Fruit fly (Drosophila melanogaster) whole organism, embryonic: ENCODE data around the gene RpL28.

Source experiments
- Ada2b ChIP-seq: fragments of 200-800 bp; sonication (Bioruptor generic); IDR thresholded peaks from 2 replicates; pipeline ENCODE4 v1.3.6; 2022; ENCODE audit warnings: missing biosample characterization, missing genetic modification characterization
- CG11695 ChIP-seq: fragments of 200-800 bp; sonication (Bioruptor generic); IDR thresholded peaks from 3 replicates; pipeline ENCODE4 v1.3.6; 2022; ENCODE audit warnings: missing biosample characterization, missing genetic modification characterization
- CG12071 ChIP-seq: fragments of 200-800 bp; sonication (Bioruptor generic); optimal IDR thresholded peaks from 3 replicates; lab custom pipeline; 2018; ENCODE audit warnings: missing biosample characterization, mild to moderate bottlenecking, missing genetic modification characterization
- CG12659 ChIP-seq: fragments of 200-800 bp; sonication (Bioruptor generic); optimal IDR thresholded peaks from 3 replicates; lab custom pipeline; 2017; ENCODE audit warnings: mild to moderate bottlenecking, missing biosample characterization, missing genetic modification reagents, missing genetic modification characterization
- CG13775 ChIP-seq: fragments of 200-800 bp; sonication (Bioruptor generic); optimal IDR thresholded peaks from 3 replicates; lab custom pipeline; 2017; ENCODE audit warnings: missing biosample characterization, mild to moderate bottlenecking, missing genetic modification characterization
- CG13894 ChIP-seq: fragments of 200-800 bp; sonication (Bioruptor generic); optimal IDR thresholded peaks from 3 replicates; lab custom pipeline; 2018; ENCODE audit warnings: missing biosample characterization, mild to moderate bottlenecking, missing genetic modification characterization, moderate library complexity
- CG14050 ChIP-seq: fragments of 200-800 bp; sonication (Bioruptor generic); IDR thresholded peaks from 3 replicates; pipeline ENCODE4 v1.3.6; 2022; ENCODE audit warnings: missing biosample characterization, missing genetic modification characterization
- CG14710 ChIP-seq: fragments of 200-800 bp; sonication (Bioruptor generic); optimal IDR thresholded peaks from 3 replicates; lab custom pipeline; 2019; ENCODE audit warnings: missing biosample characterization, mild to moderate bottlenecking, missing genetic modification characterization, moderate library complexity
- CG2120 ChIP-seq: fragments of 200-800 bp; sonication (Bioruptor generic); optimal IDR thresholded peaks from 3 replicates; lab custom pipeline; 2016; ENCODE audit warnings: missing biosample characterization, missing genetic modification characterization
- CG2202 ChIP-seq: fragments of 200-800 bp; sonication (Bioruptor generic); optimal IDR thresholded peaks from 2 replicates; lab custom pipeline; 2018; ENCODE audit warnings: missing biosample characterization, mild to moderate bottlenecking, missing genetic modification characterization
- CG31441 ChIP-seq: fragments of 200-800 bp; sonication (Bioruptor generic); IDR thresholded peaks from 2 replicates; pipeline ENCODE4 v1.3.6; 2022; ENCODE audit warnings: missing biosample characterization, missing genetic modification characterization
- CG3281 ChIP-seq: fragments of 200-800 bp; sonication (Bioruptor generic); optimal IDR thresholded peaks from 3 replicates; lab custom pipeline; 2017; ENCODE audit warnings: missing biosample characterization, mild to moderate bottlenecking, missing genetic modification characterization
- CG6254 ChIP-seq: fragments of 200-800 bp; sonication (Bioruptor generic); optimal IDR thresholded peaks from 3 replicates; lab custom pipeline; 2017; ENCODE audit warnings: mild to moderate bottlenecking, missing biosample characterization, missing genetic modification reagents, missing genetic modification characterization
- CG6683 ChIP-seq: fragments of 200-800 bp; sonication (Bioruptor generic); optimal IDR thresholded peaks from 2 replicates; lab custom pipeline; 2017; ENCODE audit warnings: missing biosample characterization, mild to moderate bottlenecking, missing genetic modification characterization, missing genetic modification reagents
- CG7839 ChIP-seq: fragments of 200-800 bp; sonication (Bioruptor generic); optimal IDR thresholded peaks from 3 replicates; lab custom pipeline; 2018; ENCODE audit warnings: missing biosample characterization, mild to moderate bottlenecking, missing genetic modification characterization, moderate library complexity
- CG7987 ChIP-seq: fragments of 200-800 bp; sonication (Bioruptor generic); optimal IDR thresholded peaks from 2 replicates; lab custom pipeline; 2018; ENCODE audit warnings: missing biosample characterization, mild to moderate bottlenecking, missing genetic modification characterization, moderate library complexity
- CG8388 ChIP-seq: fragments of 200-800 bp; sonication (Bioruptor generic); optimal IDR thresholded peaks from 2 replicates; lab custom pipeline; 2019; ENCODE audit warnings: missing biosample characterization, mild to moderate bottlenecking, missing genetic modification characterization, moderate library complexity
- CG9609 ChIP-seq: fragments of 200-800 bp; sonication (Bioruptor generic); optimal IDR thresholded peaks from 3 replicates; lab custom pipeline; 2016; ENCODE audit warnings: missing biosample characterization, missing genetic modification characterization
- CTCF ChIP-seq: fragments of 200-800 bp; sonication (Bioruptor generic); optimal IDR thresholded peaks from 2 replicates; lab custom pipeline; 2017; ENCODE audit warnings: missing biosample characterization, mild to moderate bottlenecking, missing genetic modification characterization, moderate library complexity
- Dp ChIP-seq: fragments of 200-800 bp; sonication (Bioruptor generic); optimal IDR thresholded peaks from 2 replicates; lab custom pipeline; 2018; ENCODE audit warnings: missing biosample characterization, mild to moderate bottlenecking, missing genetic modification characterization, moderate library complexity
- Gsc ChIP-seq: fragments of 200-800 bp; sonication (Bioruptor generic); IDR thresholded peaks from 2 replicates; pipeline ENCODE4 v1.3.6; 2022; ENCODE audit warnings: missing biosample characterization, missing genetic modification characterization
- HmgD ChIP-seq: fragments of 200-800 bp; sonication (Bioruptor generic); optimal IDR thresholded peaks from 3 replicates; lab custom pipeline; 2016; ENCODE audit warnings: missing biosample characterization, missing genetic modification characterization
- Hr51 ChIP-seq, 2 experiments: fragments of 200-800 bp; sonication (Bioruptor generic); optimal IDR thresholded peaks; 2 replicates in 1 of 2; 3 replicates in 1 of 2; lab custom pipeline; 2016 to 2018; ENCODE audit warnings: missing biosample characterization in 2 of 2, missing genetic modification characterization in 2 of 2, mild to moderate bottlenecking in 1 of 2, moderate library complexity in 1 of 2
- Jarid2 ChIP-seq: fragments of 200-800 bp; sonication (Bioruptor generic); optimal IDR thresholded peaks from 3 replicates; lab custom pipeline; 2017; ENCODE audit warnings: mild to moderate bottlenecking, missing biosample characterization, missing genetic modification reagents, missing genetic modification characterization
- Nf-YB ChIP-seq: fragments of 200-800 bp; sonication (Bioruptor generic); optimal IDR thresholded peaks from 3 replicates; lab custom pipeline; 2019; ENCODE audit warnings: missing biosample characterization, mild to moderate bottlenecking, missing genetic modification characterization, moderate library complexity
- NfI ChIP-seq: fragments of 200-800 bp; sonication (Bioruptor generic); optimal IDR thresholded peaks from 3 replicates; lab custom pipeline; 2018; ENCODE audit warnings: missing biosample characterization, mild to moderate bottlenecking, missing genetic modification characterization, moderate library complexity
- Optix ChIP-seq: fragments of 200-800 bp; sonication (Bioruptor generic); IDR thresholded peaks from 3 replicates; pipeline ENCODE4 v1.3.6; 2022; ENCODE audit warnings: missing biosample characterization, missing genetic modification characterization
- Six4 ChIP-seq: fragments of 200-800 bp; sonication (Bioruptor generic); optimal IDR thresholded peaks from 2 replicates; lab custom pipeline; 2016; ENCODE audit warnings: missing biosample characterization, missing genetic modification characterization
- Sry-δ ChIP-seq: fragments of 200-800 bp; sonication (Bioruptor generic); optimal IDR thresholded peaks from 2 replicates; lab custom pipeline; 2016; ENCODE audit warnings: missing biosample characterization, missing genetic modification characterization
- crol ChIP-seq: fragments of 200-800 bp; sonication (Bioruptor generic); IDR thresholded peaks from 2 replicates; pipeline ENCODE4 v1.3.6; 2022; ENCODE audit warnings: missing biosample characterization, missing genetic modification characterization
- da ChIP-seq: fragments of 200-800 bp; sonication (Bioruptor generic); optimal IDR thresholded peaks from 2 replicates; lab custom pipeline; 2016; ENCODE audit warnings: missing biosample characterization, missing genetic modification characterization
- dati ChIP-seq: fragments of 200-800 bp; sonication (Bioruptor generic); IDR thresholded peaks from 2 replicates; pipeline ENCODE4 v1.3.6; 2022; ENCODE audit warnings: missing biosample characterization, missing genetic modification characterization
- en ChIP-seq: fragments of 200-800 bp; sonication (Bioruptor generic); optimal IDR thresholded peaks from 2 replicates; lab custom pipeline; 2016; ENCODE audit warnings: missing biosample characterization, missing genetic modification characterization
- fd102C ChIP-seq: fragments of 200-800 bp; sonication (Bioruptor generic); optimal IDR thresholded peaks from 2 replicates; lab custom pipeline; 2018; ENCODE audit warnings: missing biosample characterization, mild to moderate bottlenecking, missing genetic modification characterization, moderate library complexity
- grau ChIP-seq: fragments of 200-800 bp; optimal IDR thresholded peaks from 3 replicates; lab custom pipeline; 2019; ENCODE audit warnings: missing biosample characterization, mild to moderate bottlenecking, missing genetic modification characterization, moderate library complexity
- gro ChIP-seq: fragments of 200-800 bp; sonication (Bioruptor generic); optimal IDR thresholded peaks from 2 replicates; lab custom pipeline; 2016; ENCODE audit warnings: missing biosample characterization, missing genetic modification characterization
- h ChIP-seq: fragments of >200 bp; optimal IDR thresholded peaks from 2 replicates; lab custom pipeline; 2017
- hkb ChIP-seq, 2 experiments: fragments of 200-800 bp in 1 of 2; fragments of >200 bp in 1 of 2; sonication (Bioruptor generic) in 1 of 2; IDR thresholded peaks in 1 of 2; optimal IDR thresholded peaks in 1 of 2; 2 replicates each; pipeline versions ENCODE4 v1.3.6 to Lab custom; 2017 to 2022; ENCODE audit warnings: missing biosample characterization in 1 of 2, missing genetic modification characterization in 1 of 2
- nerfin-1 ChIP-seq: fragments of 200-800 bp; sonication (Bioruptor generic); optimal IDR thresholded peaks from 3 replicates; lab custom pipeline; 2019; ENCODE audit warnings: missing biosample characterization, mild to moderate bottlenecking, missing genetic modification characterization, moderate library complexity
- pros ChIP-seq: fragments of 200-800 bp; sonication (Bioruptor generic); optimal IDR thresholded peaks from 3 replicates; lab custom pipeline; 2019; ENCODE audit warnings: missing biosample characterization, mild to moderate bottlenecking, missing genetic modification characterization, moderate library complexity
- repo ChIP-seq: fragments of 200-800 bp; sonication (Bioruptor generic); optimal IDR thresholded peaks from 2 replicates; lab custom pipeline; 2016; ENCODE audit warnings: missing biosample characterization, missing genetic modification characterization
- scrt ChIP-seq: fragments of 200-800 bp; sonication (Bioruptor generic); optimal IDR thresholded peaks from 2 replicates; lab custom pipeline; 2018; ENCODE audit warnings: missing biosample characterization, mild to moderate bottlenecking, missing genetic modification characterization, moderate library complexity
- sens-2 ChIP-seq: fragments of 200-800 bp; sonication (Bioruptor generic); IDR thresholded peaks from 2 replicates; pipeline ENCODE4 v1.3.6; 2022; ENCODE audit warnings: missing biosample characterization, missing genetic modification characterization
- sisA ChIP-seq: fragments of 200-800 bp; sonication (Bioruptor generic); IDR thresholded peaks from 2 replicates; pipeline ENCODE4 v1.3.6; 2022; ENCODE audit warnings: missing biosample characterization, missing genetic modification characterization
- stc ChIP-seq: fragments of 200-800 bp; sonication (Bioruptor generic); IDR thresholded peaks from 2 replicates; pipeline ENCODE4 v1.3.6; 2022; ENCODE audit warnings: missing biosample characterization, missing genetic modification characterization
- trem ChIP-seq: fragments of 200-800 bp; optimal IDR thresholded peaks from 3 replicates; lab custom pipeline; 2019; ENCODE audit warnings: missing biosample characterization, mild to moderate bottlenecking, missing genetic modification characterization, moderate library complexity
- unc-4 ChIP-seq: fragments of 200-800 bp; sonication (Bioruptor generic); IDR thresholded peaks from 2 replicates; pipeline ENCODE4 v1.3.6; 2022; ENCODE audit warnings: missing biosample characterization, missing genetic modification characterization; ENCODE audit not compliant: partially characterized antibody
- usp ChIP-seq: fragments of >200 bp; optimal IDR thresholded peaks from 2 replicates; lab custom pipeline; 2017; ENCODE audit warnings: missing biosample characterization, missing genetic modification characterization

RpL28 gene

DNA sequence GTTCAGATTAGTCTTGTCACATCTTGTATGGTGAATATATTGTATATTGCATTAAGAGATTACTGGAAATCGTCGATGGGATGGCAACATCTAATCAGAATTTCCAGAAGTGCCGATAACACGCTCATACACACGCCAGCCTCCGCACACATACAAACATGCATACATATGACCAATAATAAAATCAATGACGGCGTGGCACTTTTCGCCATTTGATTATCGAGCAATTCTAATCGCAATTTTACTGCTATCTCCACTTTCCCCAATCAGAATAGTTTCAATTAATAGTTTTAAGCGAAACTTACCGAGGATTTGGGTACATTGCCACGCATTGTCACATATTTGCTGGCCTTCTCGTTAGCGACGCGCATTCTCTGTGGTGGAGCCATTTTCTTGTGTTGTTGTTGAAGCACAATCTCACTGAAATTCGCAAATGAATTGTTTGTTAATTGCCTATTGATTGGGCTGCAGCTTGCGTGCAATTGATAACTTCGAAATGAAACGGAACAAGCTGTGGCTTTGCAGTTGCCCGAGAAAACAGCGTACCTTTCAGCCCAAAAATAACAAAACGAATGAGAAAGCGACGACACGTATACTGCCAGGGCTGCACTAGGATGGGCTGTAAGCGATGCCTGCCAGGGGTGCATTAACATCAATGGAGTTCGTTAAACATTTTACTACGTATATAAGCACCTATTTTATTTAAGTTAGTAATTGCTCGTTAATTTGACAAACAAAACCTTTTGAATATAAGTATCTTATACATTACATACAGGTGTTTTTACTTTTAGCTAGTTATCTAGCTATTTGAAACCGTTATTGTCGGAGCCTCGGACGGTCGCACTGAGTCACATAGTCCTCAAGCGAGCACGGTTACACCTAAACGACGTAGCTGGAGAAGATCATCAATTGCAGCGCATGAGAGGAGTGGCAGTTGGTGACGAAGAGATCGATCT lies 24.0 kb downstream of the RpL28 start, which contains the start of the genes CG32276 and gry (continued):
- TF ChIP-seq CG12071 (GFP tag; lab: Kevin White, UChicago) (no peak), repo (peak; percentile 57), scrt (GFP tag; lab: Kevin White, UChicago) (peak; percentile 76), grau (tag; lab: Kevin White, UChicago) (no peak), en (GFP tag; lab: Kevin White, UChicago) (peak; percentile 53), nerfin-1 (tag; lab: Kevin White, UChicago) (peak; percentile 53), crol (GFP tag; lab: Robert Waterston, UW) (no peak), Jarid2 (GFP tag; lab: Kevin White, UChicago) (peak; percentile 50), CG2202 (peak; percentile 56), usp (GFP tag; lab: Kevin White, UChicago) (no peak), gro (no peak), h (no peak), CG7987 (GFP tag; lab: Kevin White, UChicago) (peak; percentile 74), sisA (GFP tag; lab: Robert Waterston, UW) (peak; percentile 62; the same call in 1 of the 2 replicates), CG7839 (tag; lab: Kevin White, UChicago) (no peak), NfI (peak; percentile 73), stc (peak; percentile 62), Nf-YB (GFP tag; lab: Kevin White, UChicago) (peak; percentile 42), Gsc (GFP tag; lab: Robert Waterston, UW) (no peak), Sry-δ (peak; percentile 77), CG6254 (GFP tag; lab: Kevin White, UChicago) (no peak), unc-4 (GFP tag; lab: Robert Waterston, UW) (no peak), Dp (GFP tag; lab: Kevin White, UChicago) (peak; percentile 22), Ada2b (peak; percentile 72), CG2120 (GFP tag; lab: Kevin White, UChicago) (peak; percentile 90), Optix (GFP tag; lab: Robert Waterston, UW) (peak; percentile 60; the same call in 2 of the 3 replicates), da (GFP tag; lab: Kevin White, UChicago) (peak; percentile 43), dati (GFP tag; lab: Robert Waterston, UW) (peak; percentile 48; the same call in 1 of the 2 replicates), CG12659 (GFP tag; lab: Kevin White, UChicago) (peak; percentile 89), pros (GFP tag; lab: Kevin White, UChicago) (no peak), sens-2 (GFP tag; lab: Robert Waterston, UW) (peak; percentile 55; the same call in 1 of the 2 replicates), HmgD (peak; percentile 65), fd102C (GFP tag; lab: Kevin White, UChicago) (peak; percentile 18), CG3281 (GFP tag; lab: Kevin White, UChicago) (peak; percentile 83), CG6683 (GFP tag; lab: Kevin White, UChicago) (peak; percentile 41), CG13894 (tag; lab: Kevin White, UChicago) (no peak), CG13775 (GFP tag; lab: Kevin White, UChicago) (peak; percentile 80), CTCF (GFP tag; lab: Kevin White, UChicago) (no peak), Hr51 (GFP tag; optimal IDR thresholded peaks at IDR 0.05; lab: Kevin White, UChicago) (peak in 1 of 2 experiments; percentile 78), trem (tag; lab: Kevin White, UChicago) (peak; percentile 91), CG14710 (tag; lab: Kevin White, UChicago) (peak; percentile 91), CG11695 (GFP tag; lab: Robert Waterston, UW) (peak; percentile 73), CG14050 (GFP tag; lab: Robert Waterston, UW) (peak; percentile 23; the same call in 1 of the 3 replicates), CG9609 (GFP tag; lab: Kevin White, UChicago) (peak; percentile 82), CG31441 (GFP tag; lab: Robert Waterston, UW) (no peak), CG8388 (GFP tag; lab: Kevin White, UChicago) (peak; percentile 60), hkb (optimal IDR thresholded peaks at IDR 0.05; lab: Kevin White, UChicago) (peak; percentile 33), hkb (GFP tag; IDR thresholded peaks at IDR 0.05; lab: Robert Waterston, UW) (peak; percentile 65), Six4 (peak; percentile 69)
